Worm (Caenorhabditis elegans) whole organism, L4 larva: ENCODE data around the gene snpc-1.1.

Experiments used
- aly-2 ChIP-seq: sonication (generic microtip); optimal IDR thresholded peaks from 2 replicates; lab custom pipeline; 2018; ENCODE audit warnings: missing biosample characterization, missing genetic modification characterization
- jun-1 ChIP-seq: fragments of 150-350 bp; optimal IDR thresholded peaks from 2 replicates; lab custom pipeline; 2014; ENCODE audit warnings: missing biosample characterization, missing genetic modification reagents, missing genetic modification characterization
- lin-13 ChIP-seq: fragments of 150-350 bp; optimal IDR thresholded peaks from 2 replicates; lab custom pipeline; 2014; ENCODE audit warnings: missing biosample characterization, missing genetic modification reagents, missing genetic modification characterization
- lin-39 ChIP-seq: fragments of 150-350 bp; optimal IDR thresholded peaks from 2 replicates; lab custom pipeline; 2014; ENCODE audit warnings: missing biosample characterization, missing genetic modification reagents, missing genetic modification characterization
- nhr-10 ChIP-seq: fragments of 150-350 bp; optimal IDR thresholded peaks from 2 replicates; lab custom pipeline; 2014; ENCODE audit warnings: missing biosample characterization, missing genetic modification characterization
- nhr-25 ChIP-seq: sonication (generic microtip); optimal IDR thresholded peaks from 2 replicates; lab custom pipeline; 2017; ENCODE audit warnings: missing genetic modification characterization, mild to moderate bottlenecking, missing compliant biosample characterization, antibody characterized with exemption, moderate library complexity, borderline replicate concordance; ENCODE audit not compliant: insufficient read depth
- nhr-77 ChIP-seq: fragments of 150-350 bp; optimal IDR thresholded peaks from 2 replicates; lab custom pipeline; 2014; ENCODE audit warnings: missing biosample characterization, missing genetic modification characterization
- unc-62 ChIP-seq, 3 experiments: fragments of 150-350 bp in 1 of 3; sonication (generic microtip); optimal IDR thresholded peaks in 2 of 3; peaks in 1 of 3; 1 replicate in 1 of 3; 2 replicates in 2 of 3; lab custom pipeline; 2014 to 2017; ENCODE audit warnings: missing biosample characterization in 3 of 3, missing genetic modification characterization in 3 of 3, missing genetic modification reagents in 3 of 3, missing genotype in 1 of 3
- ztf-11 ChIP-seq: fragments of 150-350 bp; optimal IDR thresholded peaks from 2 replicates; lab custom pipeline; 2014; ENCODE audit warnings: missing biosample characterization, missing genetic modification characterization

- TF ChIP-seq nhr-25 (tag; lab: Kevin White, UChicago) (no peak), lin-13 (GFP tag; lab: Kevin White, UChicago) (no peak), ztf-11 (tag; lab: Kevin White, UChicago) (no peak), nhr-77 (tag; lab: Kevin White, UChicago) (no peak), nhr-10 (tag; lab: Kevin White, UChicago) (no peak), aly-2 (tag; lab: Kevin White, UChicago) (no peak), unc-62 (GFP tag; optimal IDR thresholded peaks at IDR 0.05 in 1 of 2; lab: Kevin White, UChicago) (no peak), unc-62 (tag; optimal IDR thresholded peaks at IDR 0.05; lab: Kevin White, UChicago) (no peak), lin-39 (tag; lab: Kevin White, UChicago) (no peak), jun-1 (no peak)
Observed at ce11 chrII:7825107-7825506, 44.0 kb upstream of the snpc-1.1 start, which contains the start of gene srw-62.
